Fruit fly (Drosophila melanogaster) whole organism, embryonic: ENCODE results near the gene form3.
A peak's percentile ranks its signal among the peaks of the same experiment; 100 is the strongest.

Source experiments
- B-H2 ChIP-seq: fragments of 200-800 bp; sonication (Bioruptor generic); optimal IDR thresholded peaks from 2 replicates; lab custom pipeline; 2018; ENCODE audit warnings: missing biosample characterization, mild to moderate bottlenecking, missing genetic modification characterization
- BEAF-32 ChIP-seq: fragments of 200-800 bp; sonication (Bioruptor generic); optimal IDR thresholded peaks from 3 replicates; lab custom pipeline; 2017; ENCODE audit warnings: missing biosample characterization, missing genetic modification characterization, mild to moderate bottlenecking, moderate library complexity, missing genetic modification reagents
- Bgb ChIP-seq: fragments of 200-800 bp; sonication (Bioruptor generic); IDR thresholded peaks from 2 replicates; pipeline ENCODE4 v1.3.6; 2022; ENCODE audit warnings: missing biosample characterization, missing genetic modification characterization; ENCODE audit not compliant: partially characterized antibody
- BtbVII ChIP-seq: fragments of 200-800 bp; sonication (Bioruptor generic); optimal IDR thresholded peaks from 3 replicates; lab custom pipeline; 2017; ENCODE audit warnings: missing biosample characterization, mild to moderate bottlenecking, missing genetic modification characterization
- CG12659 ChIP-seq: fragments of 200-800 bp; sonication (Bioruptor generic); optimal IDR thresholded peaks from 3 replicates; lab custom pipeline; 2017; ENCODE audit warnings: mild to moderate bottlenecking, missing biosample characterization, missing genetic modification reagents, missing genetic modification characterization
- CG13287 ChIP-seq: fragments of 200-800 bp; sonication (Bioruptor generic); IDR thresholded peaks from 2 replicates; pipeline ENCODE4 v1.3.6; 2022; ENCODE audit warnings: missing biosample characterization, missing genetic modification characterization; ENCODE audit not compliant: partially characterized antibody
- CG15696 ChIP-seq: fragments of 200-800 bp; sonication (Bioruptor generic); optimal IDR thresholded peaks from 2 replicates; lab custom pipeline; 2019; ENCODE audit warnings: missing biosample characterization, mild to moderate bottlenecking, missing genetic modification characterization, moderate library complexity
- CG16779 ChIP-seq: fragments of 200-800 bp; sonication (Bioruptor generic); IDR thresholded peaks from 2 replicates; pipeline ENCODE4 v1.3.6; 2022; ENCODE audit warnings: missing biosample characterization, missing genetic modification characterization
- CG17385 ChIP-seq: fragments of 200-800 bp; sonication (Bioruptor generic); optimal IDR thresholded peaks from 3 replicates; lab custom pipeline; 2018; ENCODE audit warnings: missing biosample characterization, mild to moderate bottlenecking, missing genetic modification characterization
- CG17829 ChIP-seq: fragments of 200-800 bp; optimal IDR thresholded peaks from 2 replicates; lab custom pipeline; 2019; ENCODE audit warnings: missing biosample characterization, mild to moderate bottlenecking, missing genetic modification characterization, moderate library complexity
- CG2120 ChIP-seq: fragments of 200-800 bp; sonication (Bioruptor generic); optimal IDR thresholded peaks from 3 replicates; lab custom pipeline; 2016; ENCODE audit warnings: missing biosample characterization, missing genetic modification characterization
- CG34224 ChIP-seq: fragments of 200-800 bp; sonication (Bioruptor generic); IDR thresholded peaks from 3 replicates; pipeline ENCODE4 v1.3.6; 2022; ENCODE audit warnings: missing biosample characterization, missing genetic modification characterization; ENCODE audit not compliant: partially characterized antibody
- CG6791 ChIP-seq: fragments of 200-800 bp; sonication (Bioruptor generic); IDR thresholded peaks from 3 replicates; pipeline ENCODE4 v1.3.6; 2022; ENCODE audit warnings: missing biosample characterization, missing genetic modification characterization; ENCODE audit not compliant: partially characterized antibody
- CG7556 ChIP-seq: fragments of 200-800 bp; sonication (Bioruptor generic); optimal IDR thresholded peaks from 2 replicates; lab custom pipeline; 2017; ENCODE audit warnings: missing biosample characterization, mild to moderate bottlenecking, missing genetic modification characterization
- CG8089 ChIP-seq: fragments of 200-800 bp; sonication (Bioruptor generic); optimal IDR thresholded peaks from 3 replicates; lab custom pipeline; 2016; ENCODE audit warnings: missing biosample characterization, missing genetic modification characterization
- CG8924 ChIP-seq: fragments of 200-800 bp; optimal IDR thresholded peaks from 3 replicates; lab custom pipeline; 2019; ENCODE audit warnings: missing biosample characterization, mild to moderate bottlenecking, missing genetic modification characterization, moderate library complexity
- CG9797 ChIP-seq: fragments of 200-800 bp; sonication (Bioruptor generic); optimal IDR thresholded peaks from 3 replicates; lab custom pipeline; 2018; ENCODE audit warnings: missing biosample characterization, mild to moderate bottlenecking, missing genetic modification characterization
- CG9817 ChIP-seq: fragments of 200-800 bp; sonication (Bioruptor generic); optimal IDR thresholded peaks from 2 replicates; lab custom pipeline; 2018; ENCODE audit warnings: missing biosample characterization, mild to moderate bottlenecking, missing genetic modification characterization, moderate library complexity
- D ChIP-seq, 2 experiments: fragments of 200-800 bp in 1 of 2; fragments of >200 bp in 1 of 2; sonication (Bioruptor generic) in 1 of 2; optimal IDR thresholded peaks; 2 replicates in 1 of 2; 3 replicates in 1 of 2; lab custom pipeline; 2017; ENCODE audit warnings: mild to moderate bottlenecking in 1 of 2, missing biosample characterization in 1 of 2, missing genetic modification characterization in 1 of 2, missing genetic modification reagents in 1 of 2
- D19B ChIP-seq: fragments of 200-800 bp; sonication (Bioruptor generic); optimal IDR thresholded peaks from 2 replicates; lab custom pipeline; 2017; ENCODE audit warnings: missing biosample characterization, mild to moderate bottlenecking, missing genetic modification characterization
- Deaf1 ChIP-seq: fragments of 200-800 bp; optimal IDR thresholded peaks from 3 replicates; lab custom pipeline; 2019; ENCODE audit warnings: missing biosample characterization, mild to moderate bottlenecking, missing genetic modification characterization, moderate library complexity
- Drgx ChIP-seq: fragments of 200-800 bp; sonication (Bioruptor generic); IDR thresholded peaks from 2 replicates; pipeline ENCODE4 v1.3.6; 2022; ENCODE audit warnings: missing biosample characterization, missing genetic modification characterization
- E2f2 ChIP-seq: fragments of 200-800 bp; sonication (Bioruptor generic); IDR thresholded peaks from 2 replicates; pipeline ENCODE4 v1.3.6; 2022; ENCODE audit warnings: missing biosample characterization, missing genetic modification characterization
- Jarid2 ChIP-seq: fragments of 200-800 bp; sonication (Bioruptor generic); optimal IDR thresholded peaks from 3 replicates; lab custom pipeline; 2017; ENCODE audit warnings: mild to moderate bottlenecking, missing biosample characterization, missing genetic modification reagents, missing genetic modification characterization
- Lhr ChIP-seq: fragments of 200-800 bp; sonication (Bioruptor generic); optimal IDR thresholded peaks from 3 replicates; lab custom pipeline; 2017; ENCODE audit warnings: mild to moderate bottlenecking, missing biosample characterization, missing genetic modification reagents, missing genetic modification characterization
- Lpt ChIP-seq: fragments of >200 bp; optimal IDR thresholded peaks from 2 replicates; lab custom pipeline; 2018; ENCODE audit warnings: missing biosample characterization, missing genetic modification characterization
- MESR4 ChIP-seq: fragments of 200-800 bp; sonication (Bioruptor generic); optimal IDR thresholded peaks from 2 replicates; lab custom pipeline; 2018; ENCODE audit warnings: missing biosample characterization, mild to moderate bottlenecking, missing genetic modification characterization, moderate library complexity
- Med ChIP-seq: fragments of 200-800 bp; sonication (Bioruptor generic); peaks from one replicate; lab custom pipeline; 2016; ENCODE audit warnings: missing biosample characterization, missing genetic modification characterization, mild to moderate bottlenecking, inconsistent platforms, moderate library complexity
- Opbp ChIP-seq: fragments of 200-800 bp; sonication (Bioruptor generic); IDR thresholded peaks from 3 replicates; pipeline ENCODE4 v1.3.6; 2022; ENCODE audit warnings: missing biosample characterization, missing genetic modification characterization; ENCODE audit not compliant: partially characterized antibody
- Scr ChIP-seq: fragments of 200-800 bp; sonication (Bioruptor generic); IDR thresholded peaks from 2 replicates; pipeline ENCODE4 v1.3.6; 2022; ENCODE audit warnings: missing biosample characterization, missing genetic modification characterization; ENCODE audit not compliant: partially characterized antibody
- Tbp ChIP-seq: fragments of >200 bp; optimal IDR thresholded peaks from 2 replicates; lab custom pipeline; 2018; ENCODE audit warnings: missing biosample characterization, missing genetic modification characterization
- YL-1 ChIP-seq: fragments of 200-800 bp; sonication (Bioruptor generic); optimal IDR thresholded peaks from 3 replicates; lab custom pipeline; 2017; ENCODE audit warnings: missing biosample characterization, mild to moderate bottlenecking, missing genetic modification characterization
- ac ChIP-seq: fragments of 200-800 bp; sonication (Bioruptor generic); optimal IDR thresholded peaks from 3 replicates; lab custom pipeline; 2017; ENCODE audit warnings: missing biosample characterization, mild to moderate bottlenecking, missing genetic modification characterization
- amos ChIP-seq: fragments of 200-800 bp; sonication (Bioruptor generic); IDR thresholded peaks from 2 replicates; pipeline ENCODE4 v1.3.6; 2022; ENCODE audit warnings: missing biosample characterization, missing genetic modification characterization; ENCODE audit not compliant: partially characterized antibody
- bbx ChIP-seq: fragments of 200-800 bp; sonication (Bioruptor generic); IDR thresholded peaks from 2 replicates; pipeline ENCODE4 v1.3.6; 2022; ENCODE audit warnings: missing biosample characterization, missing genetic modification characterization; ENCODE audit not compliant: partially characterized antibody
- chinmo ChIP-seq: fragments of 200-800 bp; sonication (Bioruptor generic); IDR thresholded peaks from 4 replicates; pipeline ENCODE4 v1.3.6; 2022; ENCODE audit warnings: missing biosample characterization, missing genetic modification characterization; ENCODE audit not compliant: partially characterized antibody
- ci ChIP-seq: fragments of 200-800 bp; sonication (Bioruptor generic); IDR thresholded peaks from 3 replicates; pipeline ENCODE4 v1.3.6; 2022; ENCODE audit warnings: missing biosample characterization, missing genetic modification characterization
- fd64A ChIP-seq: fragments of 200-800 bp; sonication (Bioruptor generic); optimal IDR thresholded peaks from 3 replicates; lab custom pipeline; 2018; ENCODE audit warnings: missing biosample characterization, mild to moderate bottlenecking, missing genetic modification characterization
- gfzf ChIP-seq: fragments of 200-800 bp; sonication (Bioruptor generic); optimal IDR thresholded peaks from 2 replicates; lab custom pipeline; 2016; ENCODE audit warnings: missing biosample characterization, mild to moderate bottlenecking, missing genetic modification characterization, moderate library complexity
- grau ChIP-seq: fragments of 200-800 bp; optimal IDR thresholded peaks from 3 replicates; lab custom pipeline; 2019; ENCODE audit warnings: missing biosample characterization, mild to moderate bottlenecking, missing genetic modification characterization, moderate library complexity
- klu ChIP-seq: fragments of 200-800 bp; sonication (Bioruptor generic); IDR thresholded peaks from 2 replicates; pipeline ENCODE4 v1.3.6; 2022; ENCODE audit warnings: missing biosample characterization, missing genetic modification characterization
- peb ChIP-seq: fragments of 200-800 bp; sonication (Bioruptor generic); IDR thresholded peaks from 2 replicates; pipeline ENCODE4 v1.3.6; 2022; ENCODE audit warnings: missing biosample characterization, missing genetic modification characterization
- pzg ChIP-seq: fragments of 200-800 bp; sonication (Bioruptor generic); optimal IDR thresholded peaks from 3 replicates; lab custom pipeline; 2018; ENCODE audit warnings: missing biosample characterization, mild to moderate bottlenecking, missing genetic modification characterization, moderate library complexity
- row ChIP-seq: fragments of 200-800 bp; sonication (Bioruptor generic); IDR thresholded peaks from 3 replicates; pipeline ENCODE4 v1.3.6; 2022; ENCODE audit warnings: missing biosample characterization, missing genetic modification characterization
- scrt ChIP-seq: fragments of 200-800 bp; sonication (Bioruptor generic); optimal IDR thresholded peaks from 2 replicates; lab custom pipeline; 2018; ENCODE audit warnings: missing biosample characterization, mild to moderate bottlenecking, missing genetic modification characterization, moderate library complexity
- sima ChIP-seq: fragments of 200-800 bp; sonication (Bioruptor generic); optimal IDR thresholded peaks from 2 replicates; lab custom pipeline; 2016; ENCODE audit warnings: missing biosample characterization, missing genetic modification characterization
- twi ChIP-seq: fragments of 200-800 bp; optimal IDR thresholded peaks from 2 replicates; lab custom pipeline; 2019; ENCODE audit warnings: missing biosample characterization, mild to moderate bottlenecking, missing genetic modification characterization, moderate library complexity
- tx ChIP-seq: fragments of 200-800 bp; sonication (Bioruptor generic); optimal IDR thresholded peaks from 2 replicates; lab custom pipeline; 2016; ENCODE audit warnings: missing biosample characterization, missing genetic modification characterization

form3 gene

DNA sequence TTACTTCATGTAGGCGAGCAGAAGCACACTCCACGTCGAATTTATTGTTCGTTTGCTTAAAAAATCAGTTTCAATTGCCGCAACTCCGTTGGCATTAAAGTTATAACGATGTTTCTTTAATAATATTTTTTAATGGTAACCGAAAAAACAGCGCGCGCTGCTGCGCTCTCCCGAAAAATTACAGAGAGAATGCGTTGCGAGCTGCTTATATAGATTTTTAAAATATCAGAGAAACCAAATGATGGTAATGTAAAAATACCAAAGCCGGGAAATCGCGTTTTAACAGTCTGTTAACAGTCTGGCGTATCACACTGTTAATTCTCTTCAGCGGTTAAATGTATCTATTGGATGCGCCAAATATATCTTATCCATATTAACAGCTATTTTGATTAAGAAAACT is 62.3 kb downstream of the form3 start, which contains the start of gene corn:
corn (minus strand) TSS at position 184 of the 400 bp plus-strand sequence.
- TF ChIP-seq ci (GFP tag; lab: Robert Waterston, UW) (peak; percentile 13; the same call in 1 of the 3 replicates), YL-1 (peak; percentile 14), Drgx (GFP tag; lab: Robert Waterston, UW) (no peak), Bgb (GFP tag; lab: Robert Waterston, UW) (peak; percentile 37; the same call in 1 of the 2 replicates), gfzf (GFP tag; lab: Kevin White, UChicago) (peak; percentile 71), tx (GFP tag; lab: Kevin White, UChicago) (no peak), E2f2 (GFP tag; lab: Robert Waterston, UW) (peak; percentile 47; the same call in 1 of the 2 replicates), pzg (GFP tag; lab: Kevin White, UChicago) (peak; percentile 38), Deaf1 (tag; lab: Kevin White, UChicago) (peak; percentile 12), grau (peak; percentile 2), Med (peak; percentile 72), BtbVII (no peak), CG12659 (GFP tag; lab: Kevin White, UChicago) (peak; percentile 26), bbx (GFP tag; lab: Robert Waterston, UW) (peak; percentile 40; the same call in 1 of the 2 replicates), klu (GFP tag; lab: Robert Waterston, UW) (no peak), CG6791 (GFP tag; lab: Robert Waterston, UW) (peak; percentile 36; the same call in 2 of the 3 replicates), twi (no peak), CG9797 (GFP tag; lab: Kevin White, UChicago) (peak; percentile 26), amos (peak; percentile 42; the same call in 1 of the 2 replicates), Tbp (GFP tag; lab: Kevin White, UChicago) (peak; percentile 29), Lhr (no peak), CG9817 (tag; lab: Kevin White, UChicago) (peak; percentile 3), CG17385 (GFP tag; lab: Kevin White, UChicago) (no peak), row (peak; percentile 20; the same call in 1 of the 3 replicates), CG8089 (GFP tag; lab: Kevin White, UChicago) (no peak), chinmo (GFP tag; lab: Robert Waterston, UW) (0 out of 4 replicates have a peak, but pooled peaks have one; percentile 69), B-H2 (GFP tag; lab: Kevin White, UChicago) (peak; percentile 0), scrt (GFP tag; lab: Kevin White, UChicago) (peak; percentile 24), CG34224 (GFP tag; lab: Robert Waterston, UW) (0 out of 3 replicates have a peak, but pooled peaks have one; percentile 15), CG13287 (GFP tag; lab: Robert Waterston, UW) (0 out of 2 replicates have a peak, but pooled peaks have one; percentile 38), Jarid2 (peak; percentile 87), CG2120 (GFP tag; lab: Kevin White, UChicago) (no peak), MESR4 (GFP tag; lab: Kevin White, UChicago) (peak; percentile 7), BEAF-32 (GFP tag; lab: Kevin White, UChicago) (peak; percentile 5), Lpt (GFP tag; lab: Kevin White, UChicago) (no peak), fd64A (GFP tag; lab: Kevin White, UChicago) (no peak), CG15696 (tag; lab: Kevin White, UChicago) (no peak), sima (GFP tag; lab: Kevin White, UChicago) (no peak), ac (GFP tag; lab: Kevin White, UChicago) (no peak), peb (no peak), D19B (GFP tag; lab: Kevin White, UChicago) (no peak), CG16779 (GFP tag; lab: Robert Waterston, UW) (no peak), CG17829 (peak; percentile 15), CG8924 (tag; lab: Kevin White, UChicago) (peak; percentile 67), D (optimal IDR thresholded peaks at IDR 0.05; lab: Kevin White, UChicago) (no peak), D (GFP tag; optimal IDR thresholded peaks at IDR 0.05; lab: Kevin White, UChicago) (no peak), Scr (GFP tag; lab: Robert Waterston, UW) (0 out of 2 replicates have a peak, but pooled peaks have one; percentile 8), Opbp (GFP tag; lab: Robert Waterston, UW) (peak; percentile 34; the same call in 1 of the 3 replicates), CG7556 (GFP tag; lab: Kevin White, UChicago) (no peak)
